Worm (Caenorhabditis elegans) whole organism, L3 larva: ENCODE data around the gene folt-3.

Source experiments
- R02D3.7 ChIP-seq: fragments of 150-350 bp; optimal IDR thresholded peaks from 2 replicates; lab custom pipeline; 2014; ENCODE audit warnings: missing biosample characterization, missing genetic modification characterization
- ZK546.5 ChIP-seq: sonication (generic microtip); optimal IDR thresholded peaks from 2 replicates; lab custom pipeline; 2017; ENCODE audit warnings: missing biosample characterization, missing genetic modification characterization
- aly-2 ChIP-seq: fragments of 150-350 bp; optimal IDR thresholded peaks from 2 replicates; lab custom pipeline; 2014; ENCODE audit warnings: missing biosample characterization, missing genetic modification characterization
- ama-1 ChIP-seq: fragments of 150-350 bp; optimal IDR thresholded peaks from 2 replicates; lab custom pipeline; 2018
- ceh-82 ChIP-seq: fragments of 150-350 bp; optimal IDR thresholded peaks from 2 replicates; lab custom pipeline; 2014; ENCODE audit warnings: missing biosample characterization, missing genetic modification characterization
- daf-12 ChIP-seq: fragments of 150-350 bp; optimal IDR thresholded peaks from 2 replicates; lab custom pipeline; 2014; ENCODE audit warnings: missing biosample characterization, missing genetic modification reagents, missing genetic modification characterization
- egl-27 ChIP-seq: sonication (generic microtip); optimal IDR thresholded peaks from 4 replicates; lab custom pipeline; 2017; ENCODE audit warnings: missing biosample characterization, missing genetic modification reagents, missing genetic modification characterization
- egl-5 ChIP-seq: fragments of 150-350 bp; optimal IDR thresholded peaks from 2 replicates; lab custom pipeline; 2017; ENCODE audit warnings: missing biosample characterization, missing genetic modification reagents, missing genetic modification characterization, inconsistent platforms
- elt-1 ChIP-seq: fragments of 150-350 bp; optimal IDR thresholded peaks from 2 replicates; lab custom pipeline; 2014; ENCODE audit warnings: missing biosample characterization, missing genetic modification characterization
- elt-2 ChIP-seq: sonication (generic microtip); optimal IDR thresholded peaks from 2 replicates; lab custom pipeline; 2016; ENCODE audit warnings: missing genetic modification reagents, mild to moderate bottlenecking, missing genetic modification characterization, missing compliant biosample characterization
- elt-3 ChIP-seq, 3 experiments: fragments of 150-350 bp in 1 of 3; sonication (generic microtip) in 2 of 3; optimal IDR thresholded peaks; 2 replicates in 2 of 3; 4 replicates in 1 of 3; lab custom pipeline; 2014 to 2017; ENCODE audit warnings: missing biosample characterization in 3 of 3, missing genetic modification characterization in 3 of 3
- fkh-10 ChIP-seq: sonication (generic microtip); optimal IDR thresholded peaks from 2 replicates; lab custom pipeline; 2017; ENCODE audit warnings: missing biosample characterization, missing genetic modification reagents, missing genetic modification characterization
- fkh-2 ChIP-seq: fragments of 150-350 bp; optimal IDR thresholded peaks from 2 replicates; lab custom pipeline; 2014; ENCODE audit warnings: missing biosample characterization, missing genetic modification reagents, missing genetic modification characterization
- hmg-11 ChIP-seq: sonication (generic microtip); optimal IDR thresholded peaks from 2 replicates; lab custom pipeline; 2016; ENCODE audit warnings: missing genetic modification characterization, missing compliant biosample characterization
- jun-1 ChIP-seq: fragments of 150-350 bp; optimal IDR thresholded peaks from 2 replicates; lab custom pipeline; 2014; ENCODE audit warnings: missing biosample characterization, missing genetic modification reagents, missing genetic modification characterization
- lin-15B ChIP-seq: fragments of 150-350 bp; optimal IDR thresholded peaks from 2 replicates; lab custom pipeline; 2014; ENCODE audit warnings: missing biosample characterization, missing genetic modification characterization
- lsy-12 ChIP-seq: sonication (generic microtip); optimal IDR thresholded peaks from 2 replicates; lab custom pipeline; 2016; ENCODE audit warnings: mild to moderate bottlenecking, missing genetic modification characterization, missing compliant biosample characterization
- mdl-1 ChIP-seq: fragments of 150-350 bp; optimal IDR thresholded peaks from 2 replicates; lab custom pipeline; 2014; ENCODE audit warnings: missing biosample characterization, missing genetic modification characterization
- mml-1 ChIP-seq: fragments of 150-350 bp; sonication (generic microtip); optimal IDR thresholded peaks from 3 replicates; lab custom pipeline; 2014; ENCODE audit warnings: missing biosample characterization, missing genetic modification characterization
- nfya-1 ChIP-seq: sonication (generic microtip); optimal IDR thresholded peaks from 2 replicates; lab custom pipeline; 2017; ENCODE audit warnings: missing genetic modification characterization, mild to moderate bottlenecking, missing compliant biosample characterization, antibody characterized with exemption, moderate library complexity; ENCODE audit not compliant: insufficient read depth
- nhr-12 ChIP-seq: fragments of 150-350 bp; optimal IDR thresholded peaks from 2 replicates; lab custom pipeline; 2014; ENCODE audit warnings: missing biosample characterization, missing genetic modification characterization
- nhr-23 ChIP-seq: fragments of 150-350 bp; optimal IDR thresholded peaks from 2 replicates; lab custom pipeline; 2014; ENCODE audit warnings: missing biosample characterization, missing genetic modification reagents, missing genetic modification characterization
- nhr-237 ChIP-seq: fragments of 150-350 bp; optimal IDR thresholded peaks from 2 replicates; lab custom pipeline; 2014; ENCODE audit warnings: missing biosample characterization, missing genetic modification characterization
- nhr-28 ChIP-seq: fragments of 150-350 bp; optimal IDR thresholded peaks from 2 replicates; lab custom pipeline; 2014; ENCODE audit warnings: missing biosample characterization, missing genetic modification characterization
- nhr-43 ChIP-seq: sonication (generic microtip); optimal IDR thresholded peaks from 2 replicates; lab custom pipeline; 2016; ENCODE audit warnings: mild to moderate bottlenecking, missing genetic modification characterization, missing compliant biosample characterization; ENCODE audit not compliant: poor library complexity, severe bottlenecking
- nhr-67 ChIP-seq: fragments of 150-350 bp; optimal IDR thresholded peaks from 2 replicates; lab custom pipeline; 2014; ENCODE audit warnings: missing biosample characterization, missing genetic modification characterization
- nhr-77 ChIP-seq: fragments of 150-350 bp; optimal IDR thresholded peaks from 2 replicates; lab custom pipeline; 2014; ENCODE audit warnings: missing biosample characterization, missing genetic modification characterization
- pha-4 ChIP-seq: fragments of 150-350 bp; optimal IDR thresholded peaks from 2 replicates; lab custom pipeline; 2014; ENCODE audit warnings: missing biosample characterization, missing genetic modification reagents, missing genetic modification characterization
- sea-2 ChIP-seq: fragments of 150-350 bp; sonication (generic microtip); optimal IDR thresholded peaks from 4 replicates; lab custom pipeline; 2014; ENCODE audit warnings: missing biosample characterization, missing genetic modification reagents, missing genetic modification characterization
- snpc-4 ChIP-seq: fragments of 150-350 bp; optimal IDR thresholded peaks from 2 replicates; lab custom pipeline; 2014; ENCODE audit warnings: missing biosample characterization, missing genetic modification characterization
- tbx-2 ChIP-seq: sonication (generic microtip); optimal IDR thresholded peaks from 2 replicates; lab custom pipeline; 2016; ENCODE audit warnings: mild to moderate bottlenecking, missing genetic modification characterization, missing compliant biosample characterization
- unc-39 ChIP-seq: sonication (generic microtip); optimal IDR thresholded peaks from 4 replicates; lab custom pipeline; 2017; ENCODE audit warnings: missing biosample characterization, missing genetic modification characterization
- unc-62 ChIP-seq: fragments of 150-350 bp; sonication (generic microtip); optimal IDR thresholded peaks from 4 replicates; lab custom pipeline; 2014; ENCODE audit warnings: missing biosample characterization, missing genetic modification reagents, missing genetic modification characterization
- zag-1 ChIP-seq: fragments of 150-350 bp; optimal IDR thresholded peaks from 2 replicates; lab custom pipeline; 2014; ENCODE audit warnings: missing biosample characterization, missing genetic modification characterization
- ztf-11 ChIP-seq: fragments of 150-350 bp; optimal IDR thresholded peaks from 2 replicates; lab custom pipeline; 2014; ENCODE audit warnings: missing biosample characterization, missing genetic modification characterization
- ztf-4 ChIP-seq: fragments of 150-350 bp; optimal IDR thresholded peaks from 2 replicates; lab custom pipeline; 2014; ENCODE audit warnings: missing biosample characterization, missing genetic modification characterization

folt-3 gene

DNA sequence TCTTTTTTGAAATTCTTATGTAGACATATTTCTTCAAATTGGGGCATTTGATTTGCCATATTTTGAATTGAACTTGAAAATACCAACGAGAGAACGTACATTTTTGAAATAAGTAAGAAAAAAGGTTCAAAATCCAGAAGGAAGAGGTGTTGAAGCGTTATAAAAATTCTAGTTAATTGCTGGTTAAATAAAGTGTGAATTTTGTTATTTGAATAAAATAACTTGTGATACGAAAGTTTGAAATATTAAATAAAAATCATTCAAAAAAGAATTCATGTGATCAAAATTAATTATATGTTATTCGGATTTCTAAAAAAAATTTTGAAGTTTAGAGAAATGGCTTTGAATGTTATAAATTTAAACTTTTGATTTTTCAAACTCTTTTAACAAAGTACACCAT lies 9.4 kb downstream of the folt-3 start, which contains the start of gene C50E3.9:
TSS of gene C50E3.9 (minus strand) at position 101 of the 400 bp plus-strand sequence.
- TF ChIP-seq snpc-4 (tag; lab: Kevin White, UChicago) (no peak), elt-1 (tag; lab: Kevin White, UChicago) (no peak), R02D3.7 (no peak), aly-2 (tag; lab: Kevin White, UChicago) (no peak), nhr-23 (tag; lab: Kevin White, UChicago) (no peak), pha-4 (tag; lab: Kevin White, UChicago) (no peak)
- TF ChIP-seq, all 47 proteins: peak for 0

DNA sequence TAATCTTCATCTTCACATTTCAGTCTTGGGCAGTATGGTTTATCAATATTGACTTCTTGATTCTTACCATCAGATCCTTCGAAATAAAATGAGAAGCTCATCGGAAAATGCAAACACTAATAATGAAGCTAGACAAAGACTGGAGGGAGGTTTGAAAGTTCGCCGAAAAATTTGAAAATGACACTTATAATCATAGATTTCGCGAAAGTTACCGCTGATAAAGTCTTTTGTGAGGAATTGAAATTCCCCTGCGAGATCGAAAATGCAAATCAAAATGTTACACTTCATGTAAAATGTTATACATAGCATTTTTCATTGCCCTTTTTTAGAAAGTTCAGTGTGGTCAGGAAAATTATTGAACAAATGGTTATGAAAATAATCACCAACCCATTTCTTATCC lies 11.3 kb downstream of the folt-3 start, which contains the start of gene C50E3.7:
TSS of gene C50E3.7 (minus strand) at position 101 of the 400 bp plus-strand sequence.
- TF ChIP-seq ztf-4 (tag; lab: Kevin White, UChicago) (no peak), zag-1 (no peak), sea-2 (GFP tag; lab: Kevin White, UChicago) (no peak), snpc-4 (tag; lab: Kevin White, UChicago) (no peak), nhr-237 (tag; lab: Kevin White, UChicago) (no peak), pha-4 (tag; lab: Kevin White, UChicago) (no peak), aly-2 (tag; lab: Kevin White, UChicago) (no peak), tbx-2 (tag; lab: Kevin White, UChicago) (no peak), nhr-23 (tag; lab: Kevin White, UChicago) (no peak), unc-39 (tag; lab: Kevin White, UChicago) (no peak), mdl-1 (no peak), elt-3 (tag; optimal IDR thresholded peaks at IDR 0.05; lab: Kevin White, UChicago) (no peak)

DNA sequence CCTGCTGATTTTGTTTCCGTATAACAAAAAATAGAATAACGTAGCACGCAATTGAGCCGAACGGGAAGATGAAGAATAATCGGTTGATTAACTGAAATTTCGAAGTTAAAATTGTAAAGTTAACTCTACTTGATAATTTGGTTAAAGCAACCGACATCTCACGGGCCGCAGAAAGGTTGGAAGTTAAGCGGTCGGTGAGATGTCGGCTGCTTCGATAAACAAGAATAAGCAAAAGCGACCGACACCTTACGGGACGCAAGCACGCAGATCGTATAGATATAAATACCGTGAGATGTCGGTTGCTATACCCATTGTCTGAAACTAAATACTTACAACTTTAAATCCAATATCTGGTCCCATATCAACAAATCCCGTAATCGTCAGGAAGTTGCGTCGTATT lies 14.4 kb downstream of the folt-3 start:
- TF ChIP-seq snpc-4 (tag; lab: Kevin White, UChicago) = peak; percentile 6
- TF ChIP-seq hmg-11 (tag; lab: Kevin White, UChicago) = no peak

DNA sequence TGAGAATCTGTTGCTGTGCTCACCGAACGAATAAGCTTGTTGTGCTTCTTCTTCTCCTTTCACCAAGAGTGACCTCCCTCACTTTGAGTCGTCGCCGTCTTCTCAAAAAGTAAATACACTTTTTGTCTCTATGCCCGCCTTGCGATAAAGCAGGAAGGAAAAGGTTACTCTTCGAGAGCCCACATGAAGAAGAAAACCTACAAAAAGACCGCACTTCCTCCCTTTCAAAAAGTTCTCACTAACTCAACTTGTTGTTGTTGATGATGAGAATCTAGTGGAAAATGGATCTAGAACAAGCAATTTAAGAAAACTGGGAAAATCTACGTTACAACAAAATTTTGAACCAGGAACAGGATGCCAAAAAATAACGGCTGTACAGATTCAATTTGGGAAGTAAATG lies 19.1 kb downstream of the folt-3 start, which contains the start of gene C50E3.6:
TSS of gene C50E3.6 (minus strand) at position 101 of the 400 bp plus-strand sequence.
- TF ChIP-seq ZK546.5 (tag; lab: Kevin White, UChicago) (no peak), fkh-10 (GFP tag; lab: Kevin White, UChicago) (no peak), ztf-11 (tag; lab: Kevin White, UChicago) (no peak), lin-15B (tag; lab: Kevin White, UChicago) (no peak), nhr-12 (no peak), daf-12 (tag; lab: Kevin White, UChicago) (no peak), mml-1 (no peak), ama-1 (lab: Kevin White, UChicago) (no peak), nhr-77 (tag; lab: Kevin White, UChicago) (no peak), nhr-43 (tag; lab: Kevin White, UChicago) (no peak), nhr-28 (no peak), hmg-11 (tag; lab: Kevin White, UChicago) (no peak), mdl-1 (no peak), unc-62 (GFP tag; lab: Kevin White, UChicago) (no peak), lsy-12 (tag; lab: Kevin White, UChicago) (no peak)

- TF ChIP-seq unc-62 (GFP tag; lab: Kevin White, UChicago) = no peak
- no peak for TF ChIP-seq jun-1 (tag; lab: Kevin White, UChicago)
- TF ChIP-seq nhr-23 (tag; lab: Kevin White, UChicago) = peak; percentile 43
- TF ChIP-seq egl-27 (tag; lab: Kevin White, UChicago) = no peak
- no peak for TF ChIP-seq fkh-10 (GFP tag; lab: Kevin White, UChicago)
- no peak for TF ChIP-seq mml-1
- peak; percentile 74 for TF ChIP-seq hmg-11 (tag; lab: Kevin White, UChicago)
- no peak for TF ChIP-seq nhr-237 (tag; lab: Kevin White, UChicago)
- peak; percentile 42 for TF ChIP-seq nhr-43 (tag; lab: Kevin White, UChicago)
- no peak for TF ChIP-seq fkh-2
- TF ChIP-seq aly-2 (tag; lab: Kevin White, UChicago) = no peak
- no peak for TF ChIP-seq egl-5 (tag; lab: Kevin White, UChicago)
- TF ChIP-seq nhr-67 (tag; lab: Kevin White, UChicago) = no peak
- TF ChIP-seq pha-4 (tag; lab: Kevin White, UChicago) = peak; percentile 79
- TF ChIP-seq snpc-4 (tag; lab: Kevin White, UChicago) = peak; percentile 44
- TF ChIP-seq elt-2 (tag; lab: Kevin White, UChicago) = peak; percentile 7
- peak; percentile 70 for TF ChIP-seq lin-15B (tag; lab: Kevin White, UChicago)
- peak; percentile 70 for TF ChIP-seq nfya-1 (tag; lab: Kevin White, UChicago)
- no peak for TF ChIP-seq ceh-82 (tag; lab: Kevin White, UChicago)
Observed at ce11 chrV:7587637-7588036, 21.9 kb downstream of the folt-3 start, which contains the start of the genes F19F10.11 and C50E3.5. TSS of gene F19F10.11 (minus strand) at chrV:7587704. TSS of gene C50E3.5 (plus strand) at chrV:7587996.
